Worm (Caenorhabditis elegans) whole organism, midembryonic: ENCODE results near the gene srg-15.

Experiments used
- T22C8.4 ChIP-seq: fragments of 200-800 bp; sonication (Bioruptor generic); IDR thresholded peaks from 2 replicates; pipeline ENCODE4 v1.3.6; 2022; ENCODE audit warnings: missing genetic modification characterization, missing compliant biosample characterization
- cog-1 ChIP-seq: sonication (generic microtip); optimal IDR thresholded peaks from 2 replicates; lab custom pipeline; 2016; ENCODE audit warnings: missing genetic modification characterization, missing compliant biosample characterization
- flt-1 ChIP-seq: fragments of 200-800 bp; sonication (Bioruptor generic); IDR thresholded peaks from 2 replicates; pipeline ENCODE4 v1.3.6; 2022; ENCODE audit warnings: missing genetic modification characterization, missing compliant biosample characterization
- klf-2 ChIP-seq: fragments of 200-800 bp; sonication (Bioruptor generic); conservative IDR thresholded peaks from 2 replicates; pipeline ENCODE4 v1.3.6; 2022; ENCODE audit warnings: missing genetic modification reagents, missing genetic modification characterization, missing compliant biosample characterization
- med-1 ChIP-seq: sonication (generic microtip); optimal IDR thresholded peaks from 2 replicates; lab custom pipeline; 2017; ENCODE audit warnings: missing genetic modification characterization, mild to moderate bottlenecking, missing compliant biosample characterization, antibody characterized with exemption, missing genetic modification reagents; ENCODE audit not compliant: insufficient read depth
- ref-1 ChIP-seq: fragments of 200-800 bp; sonication (Bioruptor generic); conservative IDR thresholded peaks from 2 replicates; pipeline ENCODE4 v1.3.6; 2022; ENCODE audit warnings: missing genetic modification reagents, missing genetic modification characterization, missing compliant biosample characterization
- tab-1 ChIP-seq: fragments of 200-800 bp; sonication (Bioruptor generic); IDR thresholded peaks from 2 replicates; pipeline ENCODE4 v1.3.6; 2022; ENCODE audit warnings: missing genetic modification characterization, missing compliant biosample characterization
- ztf-23 ChIP-seq: fragments of 200-800 bp; sonication (Bioruptor generic); IDR thresholded peaks from 2 replicates; pipeline ENCODE4 v1.3.6; 2022; ENCODE audit warnings: missing genetic modification reagents, missing genetic modification characterization, missing compliant biosample characterization
- ztf-29 ChIP-seq: fragments of 200-800 bp; sonication (Bioruptor generic); IDR thresholded peaks from 2 replicates; pipeline ENCODE4 v1.3.6; 2022; ENCODE audit warnings: missing genetic modification reagents, missing genetic modification characterization, missing compliant biosample characterization

DNA sequence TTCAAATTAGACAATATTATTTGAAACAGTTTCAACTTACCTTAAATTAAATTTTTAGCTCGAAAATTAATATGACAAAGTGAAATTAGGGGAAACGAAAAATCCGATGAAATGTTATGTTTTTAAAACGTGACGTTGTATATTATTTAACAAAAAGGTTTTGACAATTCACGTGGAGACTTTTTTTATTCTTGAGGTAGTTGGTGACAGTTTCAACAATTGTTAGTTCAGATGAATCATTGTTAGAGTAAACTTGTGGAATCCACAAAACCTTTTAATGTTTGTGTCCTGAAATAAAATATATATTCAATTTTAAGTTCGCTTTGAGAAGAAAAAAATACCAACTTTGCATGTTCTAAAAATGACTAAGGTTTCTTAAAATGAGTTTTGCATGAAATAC is 49.3 kb upstream of the srg-15 start, which contains the start of gene fut-1:
- TF ChIP-seq tab-1 (GFP tag; lab: Robert Waterston, UW) (no peak), flt-1 (GFP tag; lab: Robert Waterston, UW) (no peak), T22C8.4 (GFP tag; lab: Robert Waterston, UW) (no peak), cog-1 (no peak), ztf-23 (GFP tag; lab: Robert Waterston, UW) (no peak), ztf-29 (GFP tag; lab: Robert Waterston, UW) (no peak), ref-1 (no peak), med-1 (GFP tag; lab: Kevin White, UChicago) (no peak), klf-2 (GFP tag; lab: Robert Waterston, UW) (no peak)
